Worm (Caenorhabditis elegans): ENCODE measurements around the gene F46H5.5.

- no peak for TF ChIP-seq nhr-237 (tag; optimal IDR thresholded peaks at IDR 0.05)
- no peak for TF ChIP-seq unc-62 (GFP tag; optimal IDR thresholded peaks at IDR 0.05)
- TF ChIP-seq fos-1 (tag; optimal IDR thresholded peaks at IDR 0.05): no peak
- TF ChIP-seq ceh-16 (tag; optimal IDR thresholded peaks at IDR 0.05): no peak
- TF ChIP-seq ZK546.5 (tag; optimal IDR thresholded peaks at IDR 0.05): no peak
- no peak for TF ChIP-seq mml-1 (tag; optimal IDR thresholded peaks at IDR 0.05)
- no peak for TF ChIP-seq skn-1 (tag; optimal IDR thresholded peaks at IDR 0.05)
- TF ChIP-seq ztf-11 (tag; optimal IDR thresholded peaks at IDR 0.05): no peak
- no peak for TF ChIP-seq nhr-77 (tag; optimal IDR thresholded peaks at IDR 0.05)
- TF ChIP-seq ceh-82 (tag; optimal IDR thresholded peaks at IDR 0.05): no peak
These were observed 22.7 kb downstream of the F46H5.5 start for ce11 chrX:7234074-7234453.
